2 fruit fly cellular contexts compared by ENCODE assay signal in the genomic region with DNA sequence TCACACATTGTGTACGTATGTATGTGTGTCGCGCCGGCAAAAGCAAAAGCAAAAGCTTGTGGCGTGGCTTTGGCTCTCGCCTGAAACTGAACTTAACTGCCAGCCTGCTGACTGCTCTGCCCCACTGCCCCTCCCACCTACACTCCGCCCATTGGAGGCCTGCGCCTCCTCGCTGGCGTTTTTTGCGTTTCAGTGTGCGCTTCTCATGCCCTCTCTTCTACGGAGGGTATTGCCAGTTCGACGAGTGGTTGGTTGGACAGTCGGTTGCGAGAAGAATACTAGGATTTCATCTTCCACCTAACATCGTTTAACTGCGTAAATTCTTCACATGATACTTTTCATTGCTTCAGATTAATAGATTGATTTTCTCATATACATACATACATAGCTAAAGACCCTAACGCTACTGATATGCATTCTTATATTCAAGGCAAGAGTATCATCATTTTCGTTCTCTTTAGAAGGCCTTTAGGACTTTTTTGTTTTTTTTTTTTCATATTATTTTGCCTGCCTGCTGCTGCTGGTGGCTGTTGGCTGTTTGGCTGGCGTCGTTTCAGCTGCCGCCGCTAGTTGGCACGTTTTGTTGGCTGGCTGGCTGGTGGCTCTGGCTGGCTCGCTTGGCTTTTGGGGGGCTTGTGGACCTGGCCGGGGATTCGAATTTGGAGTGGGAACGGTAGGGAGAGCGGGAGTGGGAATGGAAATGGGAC.
TF ChIP-seq lines count a peak whose summit lies in the region.

No protein-coding gene starts in this region.

TF ChIP-seq in whole organism, embryonic, 481 proteins besides CTCF, POLR2A, EP300 and RAD21 (continued from another document and continues in another):
- TF ChIP-seq CG14441 (GFP tag; IDR thresholded peaks at IDR 0.05; lab: Robert Waterston, UW): peak; percentile 61
- no peak for TF ChIP-seq Opbp (GFP tag; IDR thresholded peaks at IDR 0.05; lab: Robert Waterston, UW; ENCODE audit: partially characterized antibody)
- TF ChIP-seq onecut (GFP tag; IDR thresholded peaks at IDR 0.05; lab: Robert Waterston, UW): no peak
- TF ChIP-seq exex (tag; optimal IDR thresholded peaks at IDR 0.05; lab: Kevin White, UChicago): no peak
- TF ChIP-seq CG7357 (GFP tag; IDR thresholded peaks at IDR 0.05; lab: Robert Waterston, UW): peak; percentile 14; the same call in 1 of the 3 replicates
- TF ChIP-seq ind (GFP tag; optimal IDR thresholded peaks at IDR 0.05; lab: Kevin White, UChicago): peak; percentile 39
- TF ChIP-seq zen (tag; optimal IDR thresholded peaks at IDR 0.05; lab: Kevin White, UChicago): no peak
- no peak for TF ChIP-seq da (GFP tag; optimal IDR thresholded peaks at IDR 0.05; lab: Kevin White, UChicago)
- TF ChIP-seq CG6254 (GFP tag; optimal IDR thresholded peaks at IDR 0.05; lab: Kevin White, UChicago): no peak
- TF ChIP-seq Spps (tag; optimal IDR thresholded peaks at IDR 0.05; lab: Kevin White, UChicago): no peak
- peak; percentile 71 for TF ChIP-seq Sox102F (GFP tag; optimal IDR thresholded peaks at IDR 0.05; lab: Kevin White, UChicago)
- TF ChIP-seq CG10565 (GFP tag; optimal IDR thresholded peaks at IDR 0.05; lab: Kevin White, UChicago): no peak
- peak; percentile 45 for TF ChIP-seq CG12155 (GFP tag; optimal IDR thresholded peaks at IDR 0.05; lab: Kevin White, UChicago)
- TF ChIP-seq pnt (GFP tag; optimal IDR thresholded peaks at IDR 0.05; lab: Kevin White, UChicago): peak; percentile 65
- no peak for TF ChIP-seq CG18476 (GFP tag; optimal IDR thresholded peaks at IDR 0.05; lab: Kevin White, UChicago)
- TF ChIP-seq CG15479 (GFP tag; optimal IDR thresholded peaks at IDR 0.05; lab: Kevin White, UChicago): no peak
- TF ChIP-seq prd (optimal IDR thresholded peaks at IDR 0.05; lab: Kevin White, UChicago): no peak
- TF ChIP-seq prd (GFP tag; IDR thresholded peaks at IDR 0.05; lab: Robert Waterston, UW): peak; percentile 72; the same call in 2 of the 3 replicates
- TF ChIP-seq tx (GFP tag; optimal IDR thresholded peaks at IDR 0.05; lab: Kevin White, UChicago): peak; percentile 6
- peak; percentile 2 for TF ChIP-seq en (GFP tag; optimal IDR thresholded peaks at IDR 0.05; lab: Kevin White, UChicago)
- TF ChIP-seq klu (GFP tag; IDR thresholded peaks at IDR 0.05; lab: Robert Waterston, UW): peak; percentile 62; the same call in 1 of the 2 replicates
- peak; percentile 65 for TF ChIP-seq Rfx (GFP tag; IDR thresholded peaks at IDR 0.05; lab: Robert Waterston, UW)
- no peak for TF ChIP-seq wdn (GFP tag; IDR thresholded peaks at IDR 0.05; lab: Robert Waterston, UW)
- TF ChIP-seq corto (GFP tag; optimal IDR thresholded peaks at IDR 0.05; lab: Kevin White, UChicago): peak; percentile 55
- no peak for TF ChIP-seq Six4 (GFP tag; optimal IDR thresholded peaks at IDR 0.05; lab: Kevin White, UChicago)
- TF ChIP-seq Antp (GFP tag; optimal IDR thresholded peaks at IDR 0.05; lab: Kevin White, UChicago): peak; percentile 72
- no peak for TF ChIP-seq dmrt11E (tag; optimal IDR thresholded peaks at IDR 0.05; lab: Kevin White, UChicago)
- TF ChIP-seq emc (GFP tag; optimal IDR thresholded peaks at IDR 0.05; lab: Kevin White, UChicago): peak; percentile 21
- TF ChIP-seq bab2 (GFP tag; optimal IDR thresholded peaks at IDR 0.05; lab: Kevin White, UChicago): peak; percentile 41
- TF ChIP-seq CG15073 (GFP tag; optimal IDR thresholded peaks at IDR 0.05; lab: Kevin White, UChicago): no peak
- TF ChIP-seq esg (GFP tag; conservative IDR thresholded peaks at IDR 0.05; lab: Robert Waterston, UW): peak; percentile 56
- no peak; the same call in 1 of the 2 replicates for TF ChIP-seq ro (GFP tag; IDR thresholded peaks at IDR 0.05; lab: Robert Waterston, UW)
- TF ChIP-seq Hmx (GFP tag; optimal IDR thresholded peaks at IDR 0.05; lab: Kevin White, UChicago): no peak
- TF ChIP-seq CG2712 (tag; optimal IDR thresholded peaks at IDR 0.05; lab: Kevin White, UChicago): peak; percentile 56
- no peak for TF ChIP-seq CG1832 (GFP tag; optimal IDR thresholded peaks at IDR 0.05; lab: Kevin White, UChicago)
- no peak for TF ChIP-seq ftz-f1 (GFP tag; optimal IDR thresholded peaks at IDR 0.05; lab: Kevin White, UChicago)
- TF ChIP-seq D19A (tag; optimal IDR thresholded peaks at IDR 0.05; lab: Kevin White, UChicago): peak; percentile 95
- TF ChIP-seq pros (GFP tag; optimal IDR thresholded peaks at IDR 0.05; lab: Kevin White, UChicago): no peak
- peak; percentile 65; the same call in 1 of the 3 replicates for TF ChIP-seq CG11093 (GFP tag; IDR thresholded peaks at IDR 0.05; lab: Robert Waterston, UW)
- no peak for TF ChIP-seq kni (GFP tag; optimal IDR thresholded peaks at IDR 0.05; lab: Kevin White, UChicago)
- peak; percentile 43 for TF ChIP-seq CG1603 (tag; optimal IDR thresholded peaks at IDR 0.05; lab: Kevin White, UChicago)
- no peak for TF ChIP-seq btn (GFP tag; optimal IDR thresholded peaks at IDR 0.05; lab: Kevin White, UChicago)
- TF ChIP-seq Ets97D (GFP tag; optimal IDR thresholded peaks at IDR 0.05; lab: Kevin White, UChicago): peak; percentile 2
- TF ChIP-seq CG17912 (GFP tag; optimal IDR thresholded peaks at IDR 0.05; lab: Kevin White, UChicago): no peak
- peak; percentile 70 for TF ChIP-seq dmrt99B (tag; optimal IDR thresholded peaks at IDR 0.05; lab: Kevin White, UChicago)
- TF ChIP-seq ranshi (GFP tag; IDR thresholded peaks at IDR 0.05; lab: Robert Waterston, UW): no peak; the same call in 1 of the 2 replicates
- TF ChIP-seq Tbp (GFP tag; optimal IDR thresholded peaks at IDR 0.05; lab: Kevin White, UChicago): no peak
- TF ChIP-seq H2.0 (GFP tag; IDR thresholded peaks at IDR 0.05; lab: Robert Waterston, UW): peak; percentile 19; the same call in 1 of the 2 replicates
- TF ChIP-seq sna (GFP tag; IDR thresholded peaks at IDR 0.05; lab: Robert Waterston, UW; ENCODE audit: partially characterized antibody): no peak
- TF ChIP-seq trh (GFP tag; optimal IDR thresholded peaks at IDR 0.05; lab: Kevin White, UChicago): peak; percentile 30
- no peak for TF ChIP-seq cg (GFP tag; optimal IDR thresholded peaks at IDR 0.05; lab: Kevin White, UChicago)
- peak; percentile 7 for TF ChIP-seq sug (tag; optimal IDR thresholded peaks at IDR 0.05; lab: Kevin White, UChicago)
- TF ChIP-seq Mes4 (GFP tag; optimal IDR thresholded peaks at IDR 0.05; lab: Kevin White, UChicago): peak; percentile 48
- peak; percentile 61 for TF ChIP-seq sisA (GFP tag; IDR thresholded peaks at IDR 0.05; lab: Robert Waterston, UW)
- TF ChIP-seq fd96Cb (tag; optimal IDR thresholded peaks at IDR 0.05; lab: Kevin White, UChicago): peak; percentile 22
- TF ChIP-seq Vsx1 (GFP tag; optimal IDR thresholded peaks at IDR 0.05; lab: Kevin White, UChicago): peak; percentile 36
- peak; percentile 49; the same call in 1 of the 3 replicates for TF ChIP-seq jigr1 (GFP tag; IDR thresholded peaks at IDR 0.05; lab: Robert Waterston, UW)
- peak; percentile 31 for TF ChIP-seq Hr3 (GFP tag; optimal IDR thresholded peaks at IDR 0.05; lab: Kevin White, UChicago)
- TF ChIP-seq br (optimal IDR thresholded peaks at IDR 0.05; lab: Kevin White, UChicago): no peak
- no peak for TF ChIP-seq Lhr (GFP tag; optimal IDR thresholded peaks at IDR 0.05; lab: Kevin White, UChicago)
- no peak for TF ChIP-seq Neu2 (GFP tag; optimal IDR thresholded peaks at IDR 0.05; lab: Kevin White, UChicago; ENCODE audit: borderline replicate concordance)

TF ChIP-seq in whole organism, prepupa, 60 proteins besides CTCF, POLR2A, EP300 and RAD21 (continued from another document):
- TF ChIP-seq vri (GFP tag; optimal IDR thresholded peaks at IDR 0.05; lab: Kevin White, UChicago): peak; percentile 83
- peak; percentile 86 for TF ChIP-seq eg (GFP tag; IDR thresholded peaks at IDR 0.05; lab: Robert Waterston, UW)
- TF ChIP-seq topi (GFP tag; optimal IDR thresholded peaks at IDR 0.05; lab: Kevin White, UChicago): peak; percentile 93
- peak; percentile 94 for TF ChIP-seq acj6 (GFP tag; optimal IDR thresholded peaks at IDR 0.05; lab: Kevin White, UChicago)
- peak; percentile 99 for TF ChIP-seq Eip78C (GFP tag; lab: Kevin White, UChicago)
- TF ChIP-seq CG16779 (tag; optimal IDR thresholded peaks at IDR 0.05; lab: Kevin White, UChicago): peak; percentile 85
- TF ChIP-seq Hr4 (GFP tag; optimal IDR thresholded peaks at IDR 0.05; lab: Kevin White, UChicago): peak; percentile 97
- TF ChIP-seq CG32006 (GFP tag; optimal IDR thresholded peaks at IDR 0.05; lab: Kevin White, UChicago): peak; percentile 96
- TF ChIP-seq CG6276 (GFP tag; optimal IDR thresholded peaks at IDR 0.05; lab: Kevin White, UChicago): peak; percentile 87
- peak; percentile 80 for TF ChIP-seq CG8319 (GFP tag; optimal IDR thresholded peaks at IDR 0.05; lab: Kevin White, UChicago)
- peak; percentile 95 for TF ChIP-seq Met (GFP tag; optimal IDR thresholded peaks at IDR 0.05; lab: Kevin White, UChicago)
TF ChIP-seq in whole organism, prepupa: peak in this region for 58.
